Worm (Caenorhabditis elegans): ENCODE results near the gene aman-2.

Gene aman-2

DNA sequence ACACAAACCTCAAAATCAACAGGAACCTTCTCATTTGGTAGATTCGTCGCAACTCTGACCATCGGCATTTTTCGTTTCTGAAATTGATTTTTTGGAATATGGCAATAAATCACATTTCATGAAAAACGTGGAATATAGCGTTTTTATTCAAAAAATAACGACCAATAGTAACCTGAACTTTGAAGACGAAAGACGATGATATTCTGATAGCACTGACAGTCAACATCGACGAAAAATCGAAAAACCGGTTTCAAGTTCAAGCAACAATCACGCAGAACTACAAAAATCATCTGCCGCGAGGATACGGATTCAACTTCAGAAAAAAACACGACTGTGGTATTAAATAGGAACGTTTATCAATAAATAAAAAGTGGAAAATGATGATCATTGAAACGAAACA is 45.1 kb upstream of the aman-2 start, which contains the start of gene mif-2 (continued):
- TF ChIP-seq lir-3 (tag; optimal IDR thresholded peaks at IDR 0.05; ENCODE audit: poor library complexity), result no peak
- TF ChIP-seq nhr-77 (tag; optimal IDR thresholded peaks at IDR 0.05), result no peak
- no peak for TF ChIP-seq mab-9 (GFP tag; IDR thresholded peaks at IDR 0.05)
- TF ChIP-seq nhr-12 (tag; optimal IDR thresholded peaks at IDR 0.05), result no peak
- TF ChIP-seq nhr-20 (tag; optimal IDR thresholded peaks at IDR 0.05), result no peak
- 0 out of 2 replicates have a peak, but pooled peaks have one; percentile 20 for TF ChIP-seq grh-1 (GFP tag; IDR thresholded peaks at IDR 0.05)
- TF ChIP-seq elt-2 (tag; optimal IDR thresholded peaks at IDR 0.05), result no peak
- TF ChIP-seq hlh-4 (tag; optimal IDR thresholded peaks at IDR 0.05), result no peak
- TF ChIP-seq fkh-10 (GFP tag; optimal IDR thresholded peaks at IDR 0.05), result no peak
- TF ChIP-seq unc-130 (tag; optimal IDR thresholded peaks at IDR 0.05), result no peak
- TF ChIP-seq isw-1 (GFP tag; IDR thresholded peaks at IDR 0.05), result no peak
- TF ChIP-seq ama-1 (optimal IDR thresholded peaks at IDR 0.05), result peak; percentile 62
- no peak for TF ChIP-seq lin-15B (tag; optimal IDR thresholded peaks at IDR 0.05)
- no peak for TF ChIP-seq nhr-237 (tag; optimal IDR thresholded peaks at IDR 0.05)
- peak in 1 of 2 experiments; percentile 6 for TF ChIP-seq efl-1 (optimal IDR thresholded peaks at IDR 0.05)
- TF ChIP-seq efl-1 (GFP tag; optimal IDR thresholded peaks at IDR 0.05 in 1 of 2), result peak in 1 of 2 experiments; percentile 6
- TF ChIP-seq unc-86 (tag; optimal IDR thresholded peaks at IDR 0.05), result no peak
- TF ChIP-seq pax-3 (tag; optimal IDR thresholded peaks at IDR 0.05), result no peak

DNA sequence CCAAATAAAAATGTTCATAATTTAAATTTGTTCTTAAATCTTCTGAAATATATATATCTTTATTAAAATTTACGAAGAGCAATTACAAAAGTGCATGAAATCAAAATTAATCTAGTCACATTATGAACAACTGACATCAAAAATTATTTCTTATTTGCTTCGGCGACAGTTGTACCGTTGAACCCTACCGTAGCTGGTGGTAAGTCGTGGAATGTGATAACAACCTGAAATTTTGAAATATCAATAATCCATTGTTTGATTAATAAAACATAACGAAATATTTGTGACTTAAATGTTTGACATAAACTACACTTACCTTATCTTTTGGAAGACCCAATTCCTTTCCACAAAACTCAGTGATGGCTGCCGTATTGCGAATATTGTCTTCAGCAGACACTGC is 43.7 kb upstream of the aman-2 start:
- TF ChIP-seq mep-1 (tag; optimal IDR thresholded peaks at IDR 0.05) (no peak), nhr-90 (tag; optimal IDR thresholded peaks at IDR 0.05; ENCODE audit: poor library complexity) (peak; percentile 39), rnt-1 (tag; optimal IDR thresholded peaks at IDR 0.05) (no peak), unc-62 (GFP tag; optimal IDR thresholded peaks at IDR 0.05) (no peak), lin-35 (GFP tag; optimal IDR thresholded peaks at IDR 0.05) (peak in 1 of 2 experiments; percentile 28), blmp-1 (tag; optimal IDR thresholded peaks at IDR 0.05) (no peak), lin-14 (GFP tag; optimal IDR thresholded peaks at IDR 0.05) (no peak), tbx-2 (tag; optimal IDR thresholded peaks at IDR 0.05) (no peak), elt-2 (tag; optimal IDR thresholded peaks at IDR 0.05) (peak; percentile 82), nhr-71 (tag; optimal IDR thresholded peaks at IDR 0.05) (peak; percentile 29)

DNA sequence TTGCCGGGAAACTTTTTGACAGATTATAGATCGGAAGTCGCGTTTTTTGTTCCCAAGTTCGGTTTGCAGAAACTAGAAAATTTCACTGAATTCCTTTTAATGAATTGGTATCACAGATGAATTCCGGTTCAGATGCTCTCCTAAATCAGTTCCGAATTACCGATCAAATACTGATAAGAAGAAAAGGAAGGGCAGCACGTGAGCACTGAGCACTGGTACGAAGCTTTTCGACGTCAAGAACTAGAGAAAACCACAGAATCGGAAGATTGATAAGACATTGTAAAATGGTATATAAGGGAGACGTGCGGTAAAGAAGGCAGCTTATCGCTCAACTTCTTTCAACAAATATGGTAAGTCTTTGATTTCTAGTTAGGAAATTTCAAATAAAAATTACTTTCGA is 42.2 kb upstream of the aman-2 start, which contains the start of gene cpr-1:
TSS of gene cpr-1 (plus strand) at position 319 of the 400 bp plus-strand sequence.
- TF ChIP-seq jun-1 (tag; optimal IDR thresholded peaks at IDR 0.05) (peak; percentile 11), efl-1 (optimal IDR thresholded peaks at IDR 0.05) (no peak), efl-1 (GFP tag; optimal IDR thresholded peaks at IDR 0.05 in 1 of 2) (peak in 1 of 2 experiments; percentile 78), unc-86 (tag; optimal IDR thresholded peaks at IDR 0.05) (no peak), nhr-85 (tag) (no peak), elt-2 (tag; optimal IDR thresholded peaks at IDR 0.05) (peak; percentile 98), nhr-20 (tag; optimal IDR thresholded peaks at IDR 0.05) (peak; percentile 42), nhr-71 (tag; optimal IDR thresholded peaks at IDR 0.05) (peak; percentile 17), mef-2 (tag; optimal IDR thresholded peaks at IDR 0.05) (no peak), pqm-1 (tag; optimal IDR thresholded peaks at IDR 0.05) (peak; percentile 85), lin-35 (GFP tag; optimal IDR thresholded peaks at IDR 0.05) (peak in 1 of 2 experiments; percentile 41), fos-1 (tag; optimal IDR thresholded peaks at IDR 0.05) (no peak), pax-3 (tag; optimal IDR thresholded peaks at IDR 0.05) (peak; percentile 32), unc-98 (GFP tag; IDR thresholded peaks at IDR 0.05) (no peak)

DNA sequence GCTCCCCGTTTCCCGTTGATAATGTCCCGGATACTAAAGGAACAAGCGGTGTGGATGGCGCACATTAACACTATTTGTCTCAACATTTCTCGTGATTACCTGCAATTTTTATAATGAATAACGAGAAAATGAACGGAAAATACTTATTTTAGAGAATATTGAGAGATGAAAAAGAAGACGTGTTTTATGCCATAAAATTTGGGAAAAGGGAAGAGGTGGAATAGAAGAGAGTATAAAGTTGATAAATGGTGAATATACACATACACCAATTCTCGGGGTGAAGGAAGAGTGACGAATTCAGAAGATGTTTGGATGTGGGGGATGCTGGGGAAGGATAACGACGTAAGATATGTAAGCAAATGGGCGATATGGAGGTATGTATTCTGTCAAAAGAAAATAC is 31.7 kb upstream of the aman-2 start, which contains the start of gene F58H1.7:
TSS of gene F58H1.7 (minus strand) at position 101 of the 400 bp plus-strand sequence.
- TF ChIP-seq aha-1 (tag; optimal IDR thresholded peaks at IDR 0.05) (no peak), nhr-85 (tag) (no peak), mab-9 (GFP tag; IDR thresholded peaks at IDR 0.05) (no peak)

DNA sequence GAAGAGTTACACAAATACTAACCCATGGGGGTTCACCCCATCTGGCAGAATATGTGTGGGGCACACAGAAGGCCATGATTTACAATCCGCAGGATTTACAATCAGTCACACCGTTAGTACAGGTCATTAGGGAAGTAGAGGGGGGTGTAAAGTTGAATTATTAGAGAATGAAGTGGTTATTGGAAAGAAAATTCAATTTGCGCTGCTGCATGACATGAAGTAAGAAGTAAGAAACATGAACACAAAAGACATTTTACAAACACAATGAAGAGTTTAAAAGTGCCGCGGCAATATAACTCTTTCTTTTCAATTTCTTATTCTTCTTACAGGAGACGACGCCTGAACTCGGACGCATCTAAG is 27.8 kb upstream of the aman-2 start:
- TF ChIP-seq unc-98 (GFP tag; IDR thresholded peaks at IDR 0.05), result no peak
- no peak for TF ChIP-seq efl-1 (optimal IDR thresholded peaks at IDR 0.05)
- TF ChIP-seq efl-1 (GFP tag; optimal IDR thresholded peaks at IDR 0.05 in 1 of 2), result peak in 1 of 2 experiments; percentile 20
- no peak for TF ChIP-seq ces-1 (GFP tag; optimal IDR thresholded peaks at IDR 0.05)
- TF ChIP-seq fkh-10 (GFP tag; optimal IDR thresholded peaks at IDR 0.05), result peak; percentile 37

Measured in whole organism, L1 larva.